Fruit fly (Drosophila melanogaster) whole organism, prepupa: Measurements from ENCODE around the gene glec.

ENCODE experiments used
- CG1621 ChIP-seq: fragments of 200-800 bp; sonication (Bioruptor generic); optimal IDR thresholded peaks from 3 replicates; lab custom pipeline; 2018; ENCODE audit warnings: missing biosample characterization, mild to moderate bottlenecking, missing genetic modification characterization
- CG6163 ChIP-seq: fragments of 200-800 bp; sonication (Bioruptor generic); IDR thresholded peaks from 3 replicates; pipeline ENCODE4 v1.3.6; 2022; ENCODE audit warnings: missing biosample characterization, missing genetic modification characterization
- CG9139 ChIP-seq: fragments of 200-800 bp; sonication (Bioruptor generic); optimal IDR thresholded peaks from 3 replicates; lab custom pipeline; 2017; ENCODE audit warnings: missing biosample characterization, mild to moderate bottlenecking, missing genetic modification characterization
- OdsH ChIP-seq: fragments of 200-800 bp; sonication (Bioruptor generic); optimal IDR thresholded peaks from 3 replicates; lab custom pipeline; 2016; ENCODE audit warnings: missing biosample characterization, missing genetic modification characterization
- Sox102F ChIP-seq: fragments of 200-800 bp; sonication (Bioruptor generic); optimal IDR thresholded peaks from 2 replicates; lab custom pipeline; 2016; ENCODE audit warnings: missing biosample characterization, mild to moderate bottlenecking, missing genetic modification characterization
- net ChIP-seq: fragments of 200-800 bp; sonication (Bioruptor generic); optimal IDR thresholded peaks from 3 replicates; lab custom pipeline; 2016; ENCODE audit warnings: missing biosample characterization, missing genetic modification characterization
- svp ChIP-seq: fragments of 200-800 bp; sonication (Bioruptor generic); peaks from one replicate; lab custom pipeline; 2016; ENCODE audit warnings: missing biosample characterization, missing genetic modification characterization
- vri ChIP-seq: fragments of 200-800 bp; sonication (Bioruptor generic); optimal IDR thresholded peaks from 3 replicates; lab custom pipeline; 2016; ENCODE audit warnings: missing biosample characterization, mild to moderate bottlenecking, missing genetic modification characterization

DNA sequence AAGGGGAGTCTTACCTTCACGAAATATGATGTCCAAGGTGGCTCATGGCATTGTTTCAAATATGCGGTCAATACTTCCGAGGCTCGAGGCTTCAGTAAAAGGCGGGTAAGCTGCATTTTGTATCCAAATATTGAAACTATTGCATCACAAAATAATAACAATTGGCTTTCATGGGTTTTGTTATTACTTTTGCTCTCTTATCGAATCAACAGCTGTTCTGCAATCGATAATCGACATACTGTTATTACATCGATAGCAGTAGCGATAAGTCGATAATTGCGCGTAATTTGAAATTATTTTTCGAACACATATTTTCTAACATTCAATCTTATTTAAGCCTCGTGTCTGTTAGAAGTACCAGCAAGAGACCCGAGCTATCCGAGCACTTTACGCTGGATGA is 22.4 kb upstream of the glec start, which contains the start of gene CG34148:
- TF ChIP-seq OdsH (GFP tag; lab: Kevin White, UChicago) (no peak), net (GFP tag; lab: Kevin White, UChicago) (no peak), CG1621 (tag; lab: Kevin White, UChicago) (no peak), CG6163 (GFP tag; lab: Robert Waterston, UW) (no peak), vri (no peak), Sox102F (GFP tag; lab: Kevin White, UChicago) (no peak), CG9139 (GFP tag; lab: Kevin White, UChicago) (no peak), svp (GFP tag; lab: Kevin White, UChicago) (no peak)
